Worm (Caenorhabditis elegans): ENCODE results near the gene srw-137.
"Not testable (repeated sequence)": the region's sequence is repeated elsewhere in the genome, so short reads cannot be mapped to it uniquely, and the experiment has no call there.

Gene srw-137

ce11 chrV:2960894-2961293, 17.1 kb upstream of the srw-137 start, which contains the start of gene srw-144:
TSS of gene srw-144 (minus strand) at chrV:2960994.
- TF ChIP-seq ZK546.5 (tag; optimal IDR thresholded peaks at IDR 0.05) (no peak), daf-16 (GFP tag; optimal IDR thresholded peaks at IDR 0.05) (no peak), daf-16 (tag; optimal IDR thresholded peaks at IDR 0.05) (no peak), vab-7 (GFP tag; IDR thresholded peaks at IDR 0.05) (no peak), nhr-25 (tag; optimal IDR thresholded peaks at IDR 0.05; ENCODE audit: borderline replicate concordance, insufficient read depth) (no peak), zip-2 (tag; optimal IDR thresholded peaks at IDR 0.05) (no peak), rbr-2 (tag; optimal IDR thresholded peaks at IDR 0.05) (no peak), unc-62 (GFP tag; optimal IDR thresholded peaks at IDR 0.05 in 1 of 2) (no peak), unc-62 (tag; optimal IDR thresholded peaks at IDR 0.05) (no peak), mep-1 (tag; optimal IDR thresholded peaks at IDR 0.05) (no peak), nhr-42 (GFP tag; IDR thresholded peaks at IDR 0.05) (no peak)

ce11 chrV:2958202-2958601, 14.4 kb upstream of the srw-137 start, which contains the start of gene srw-142:
TSS of gene srw-142 (minus strand) at chrV:2958302.
- TF ChIP-seq lin-29 (GFP tag; IDR thresholded peaks at IDR 0.05) (no peak), nhr-48 (tag; optimal IDR thresholded peaks at IDR 0.05) (no peak), zip-2 (tag; optimal IDR thresholded peaks at IDR 0.05) (no peak), F37D6.2 (tag; optimal IDR thresholded peaks at IDR 0.05) (no peak), daf-8 (GFP tag; IDR thresholded peaks at IDR 0.05) (no peak), nhr-10 (tag; optimal IDR thresholded peaks at IDR 0.05) (no peak), nhr-76 (tag; optimal IDR thresholded peaks at IDR 0.05) (no peak), snpc-1.2 (GFP tag; IDR thresholded peaks at IDR 0.05) (no peak), saeg-2 (GFP tag; IDR thresholded peaks at IDR 0.05) (no peak), attf-4 (tag; optimal IDR thresholded peaks at IDR 0.05) (no peak), nhr-41 (GFP tag; IDR thresholded peaks at IDR 0.05) (no peak)

- TF ChIP-seq mdl-1, ceh-28, fos-1 (tag; optimal IDR thresholded peaks at IDR 0.05): not testable (repeated sequence)
Observed at ce11 chrV:2955342-2955741, 11.6 kb upstream of the srw-137 start, which contains the start of gene srh-248. TSS of gene srh-248 (minus strand) at chrV:2955442.

ce11 chrV:2952102-2952501, 8.3 kb upstream of the srw-137 start, which contains the start of gene srw-122:
TSS of gene srw-122 (minus strand) at chrV:2952202.
- not testable (repeated sequence) for TF ChIP-seq madf-9 (GFP tag; conservative IDR thresholded peaks at IDR 0.05); zfp-2 (tag; optimal IDR thresholded peaks at IDR 0.05); lin-15B (tag; optimal IDR thresholded peaks at IDR 0.05)

- TF ChIP-seq lin-15B (tag; optimal IDR thresholded peaks at IDR 0.05) (no peak), F26F4.8 (GFP tag; conservative IDR thresholded peaks at IDR 0.05) (no peak), F44E2.7 (GFP tag; IDR thresholded peaks at IDR 0.05) (no peak), egl-27 (tag; optimal IDR thresholded peaks at IDR 0.05) (no peak), Y48G9A.11 (GFP tag; IDR thresholded peaks at IDR 0.05) (no peak), nhr-77 (tag; optimal IDR thresholded peaks at IDR 0.05) (no peak), lim-7 (GFP tag; IDR thresholded peaks at IDR 0.05) (no peak), set-16 (GFP tag; IDR thresholded peaks at IDR 0.05) (no peak), rbr-2 (tag; optimal IDR thresholded peaks at IDR 0.05) (no peak), hif-1 (tag; optimal IDR thresholded peaks at IDR 0.05) (no peak), vab-7 (GFP tag; IDR thresholded peaks at IDR 0.05) (no peak), mes-2 (tag; optimal IDR thresholded peaks at IDR 0.05; ENCODE audit: poor library complexity, severe bottlenecking) (no peak), D1046.2 (GFP tag; IDR thresholded peaks at IDR 0.05) (no peak), unc-62 (GFP tag; optimal IDR thresholded peaks at IDR 0.05 in 1 of 2) (no peak), unc-62 (tag; optimal IDR thresholded peaks at IDR 0.05) (no peak), skn-1 (tag; optimal IDR thresholded peaks at IDR 0.05) (no peak), Y75B8A.6 (GFP tag; IDR thresholded peaks at IDR 0.05) (no peak), pqm-1 (tag; optimal IDR thresholded peaks at IDR 0.05) (no peak), ztf-11 (tag; optimal IDR thresholded peaks at IDR 0.05) (no peak), mxl-2 (GFP tag; conservative IDR thresholded peaks at IDR 0.05) (no peak), jun-1 (tag; optimal IDR thresholded peaks at IDR 0.05) (no peak)
Observed at ce11 chrV:2945602-2946001, 1.8 kb upstream of the srw-137 start, which contains the start of gene srh-87. TSS of gene srh-87 (minus strand) at chrV:2945702.

Data from whole organism, L4 larva.